Worm (Caenorhabditis elegans) whole organism, midembryonic: Measurements from ENCODE around the gene Y39A1A.18.

Experiments used
- flt-1 ChIP-seq: fragments of 200-800 bp; sonication (Bioruptor generic); IDR thresholded peaks from 2 replicates; pipeline ENCODE4 v1.3.6; 2022; ENCODE audit warnings: missing genetic modification characterization, missing compliant biosample characterization
- klf-2 ChIP-seq: fragments of 200-800 bp; sonication (Bioruptor generic); conservative IDR thresholded peaks from 2 replicates; pipeline ENCODE4 v1.3.6; 2022; ENCODE audit warnings: missing genetic modification reagents, missing genetic modification characterization, missing compliant biosample characterization
- med-1 ChIP-seq: sonication (generic microtip); optimal IDR thresholded peaks from 2 replicates; lab custom pipeline; 2017; ENCODE audit warnings: missing genetic modification characterization, mild to moderate bottlenecking, missing compliant biosample characterization, antibody characterized with exemption, missing genetic modification reagents; ENCODE audit not compliant: insufficient read depth
- ref-1 ChIP-seq: fragments of 200-800 bp; sonication (Bioruptor generic); conservative IDR thresholded peaks from 2 replicates; pipeline ENCODE4 v1.3.6; 2022; ENCODE audit warnings: missing genetic modification reagents, missing genetic modification characterization, missing compliant biosample characterization
- tab-1 ChIP-seq: fragments of 200-800 bp; sonication (Bioruptor generic); IDR thresholded peaks from 2 replicates; pipeline ENCODE4 v1.3.6; 2022; ENCODE audit warnings: missing genetic modification characterization, missing compliant biosample characterization
- ztf-23 ChIP-seq: fragments of 200-800 bp; sonication (Bioruptor generic); IDR thresholded peaks from 2 replicates; pipeline ENCODE4 v1.3.6; 2022; ENCODE audit warnings: missing genetic modification reagents, missing genetic modification characterization, missing compliant biosample characterization
- ztf-29 ChIP-seq: fragments of 200-800 bp; sonication (Bioruptor generic); IDR thresholded peaks from 2 replicates; pipeline ENCODE4 v1.3.6; 2022; ENCODE audit warnings: missing genetic modification reagents, missing genetic modification characterization, missing compliant biosample characterization

ce11 chrIII:10730510-10730909, 36.2 kb upstream of the Y39A1A.18 start, which contains the start of gene tat-3:
- TF ChIP-seq ztf-23 (GFP tag; lab: Robert Waterston, UW) (no peak), klf-2 (GFP tag; lab: Robert Waterston, UW) (no peak), flt-1 (GFP tag; lab: Robert Waterston, UW) (no peak), med-1 (no peak), ref-1 (GFP tag; lab: Robert Waterston, UW) (no peak), ztf-29 (GFP tag; lab: Robert Waterston, UW) (no peak), tab-1 (GFP tag; lab: Robert Waterston, UW) (no peak)
